Worm (Caenorhabditis elegans) whole organism, late embryonic: ENCODE measurements around the gene F07C3.9.

Experiments used
- ama-1 ChIP-seq: fragments of 150-350 bp; optimal IDR thresholded peaks from 2 replicates; lab custom pipeline; 2014
- ceh-30 ChIP-seq: fragments of 150-350 bp; optimal IDR thresholded peaks from 2 replicates; lab custom pipeline; 2014; ENCODE audit warnings: missing biosample characterization, missing genetic modification characterization
- fax-1 ChIP-seq: sonication (generic microtip); optimal IDR thresholded peaks from 2 replicates; lab custom pipeline; 2016; ENCODE audit warnings: missing genotype, missing genetic modification characterization, missing compliant biosample characterization
- fkh-10 ChIP-seq: fragments of 150-350 bp; optimal IDR thresholded peaks from 2 replicates; lab custom pipeline; 2014; ENCODE audit warnings: missing biosample characterization, missing genetic modification reagents, missing genetic modification characterization
- hlh-13 ChIP-seq: fragments of 200-800 bp; sonication (Bioruptor generic); optimal IDR thresholded peaks from 2 replicates; lab custom pipeline; 2018; ENCODE audit warnings: mild to moderate bottlenecking, missing genetic modification characterization, missing compliant biosample characterization
- hlh-15 ChIP-seq: sonication (generic microtip); optimal IDR thresholded peaks from 2 replicates; lab custom pipeline; 2016; ENCODE audit warnings: missing genetic modification characterization, missing compliant biosample characterization
- nfya-1 ChIP-seq: sonication (generic microtip); optimal IDR thresholded peaks from 2 replicates; lab custom pipeline; 2017; ENCODE audit warnings: missing genetic modification characterization, mild to moderate bottlenecking, missing compliant biosample characterization, antibody characterized with exemption, moderate library complexity
- nhr-11 ChIP-seq: fragments of 150-350 bp; optimal IDR thresholded peaks from 2 replicates; lab custom pipeline; 2014; ENCODE audit warnings: missing biosample characterization, missing genetic modification characterization
- nhr-232 ChIP-seq: sonication (generic microtip); optimal IDR thresholded peaks from 2 replicates; lab custom pipeline; 2016; ENCODE audit warnings: missing genetic modification characterization, missing compliant biosample characterization
- pha-4 ChIP-seq: fragments of 150-350 bp; optimal IDR thresholded peaks from 2 replicates; lab custom pipeline; 2018; ENCODE audit warnings: missing biosample characterization, missing genetic modification reagents, missing genetic modification characterization
- pqm-1 ChIP-seq: sonication (generic microtip); optimal IDR thresholded peaks from 2 replicates; lab custom pipeline; 2016; ENCODE audit warnings: missing genetic modification characterization, missing compliant biosample characterization
- tbx-2 ChIP-seq: sonication (generic microtip); optimal IDR thresholded peaks from 2 replicates; lab custom pipeline; 2016; ENCODE audit warnings: missing genetic modification characterization, missing compliant biosample characterization
- unc-86 ChIP-seq: sonication (generic microtip); optimal IDR thresholded peaks from 2 replicates; lab custom pipeline; 2016; ENCODE audit warnings: missing genetic modification characterization, missing compliant biosample characterization

ce11 chrV:9257467-9257866 is 3.0 kb upstream of the F07C3.9 start, which contains the start of gene F07C3.16:
- TF ChIP-seq fax-1 (tag; lab: Kevin White, UChicago) (no peak), nfya-1 (no peak), hlh-15 (no peak), nhr-11 (no peak), ama-1 (lab: Kevin White, UChicago) (no peak), pha-4 (tag; lab: Kevin White, UChicago) (no peak), fkh-10 (GFP tag; lab: Kevin White, UChicago) (no peak), nhr-232 (no peak), hlh-13 (GFP tag; lab: Kevin White, UChicago) (no peak), tbx-2 (tag; lab: Kevin White, UChicago) (no peak), pqm-1 (no peak), ceh-30 (tag; lab: Kevin White, UChicago) (no peak), unc-86 (no peak)
